Fruit fly (Drosophila melanogaster) whole organism, embryonic: ENCODE measurements around the gene CG16710.
A peak's percentile ranks its signal among the peaks of the same experiment; 100 is the strongest.

Experiments
- CG11504 ChIP-seq: fragments of 200-800 bp; sonication (Bioruptor generic); optimal IDR thresholded peaks from 3 replicates; lab custom pipeline; 2019; ENCODE audit warnings: missing biosample characterization, mild to moderate bottlenecking, missing genetic modification characterization, moderate library complexity
- CG11696 ChIP-seq: fragments of 200-800 bp; sonication (Bioruptor generic); IDR thresholded peaks from 2 replicates; pipeline ENCODE4 v1.3.6; 2022; ENCODE audit warnings: missing biosample characterization, missing genetic modification characterization
- CG12942 ChIP-seq: fragments of 200-800 bp; sonication (Bioruptor generic); optimal IDR thresholded peaks from 3 replicates; lab custom pipeline; 2016; ENCODE audit warnings: missing biosample characterization, missing genetic modification characterization
- CG14050 ChIP-seq: fragments of 200-800 bp; sonication (Bioruptor generic); IDR thresholded peaks from 3 replicates; pipeline ENCODE4 v1.3.6; 2022; ENCODE audit warnings: missing biosample characterization, missing genetic modification characterization
- CG14667 ChIP-seq: fragments of 200-800 bp; sonication (Bioruptor generic); IDR thresholded peaks from 2 replicates; pipeline ENCODE4 v1.3.6; 2022; ENCODE audit warnings: missing biosample characterization, missing genetic modification characterization
- CG15514 ChIP-seq: fragments of 200-800 bp; sonication (Bioruptor generic); optimal IDR thresholded peaks from 3 replicates; lab custom pipeline; 2017; ENCODE audit warnings: missing biosample characterization, missing genetic modification characterization, mild to moderate bottlenecking, moderate library complexity, missing genetic modification reagents
- CG1602 ChIP-seq: fragments of 200-800 bp; sonication (Bioruptor generic); optimal IDR thresholded peaks from 3 replicates; lab custom pipeline; 2016; ENCODE audit warnings: missing biosample characterization, missing genetic modification characterization
- CG16863 ChIP-seq: fragments of 200-800 bp; sonication (Bioruptor generic); optimal IDR thresholded peaks from 3 replicates; lab custom pipeline; 2016; ENCODE audit warnings: missing biosample characterization, missing genetic modification characterization
- CG17186 ChIP-seq: fragments of 200-800 bp; sonication (Bioruptor generic); optimal IDR thresholded peaks from 3 replicates; lab custom pipeline; 2017; ENCODE audit warnings: missing biosample characterization, missing genetic modification reagents, missing genetic modification characterization
- CG17328 ChIP-seq: fragments of 200-800 bp; sonication (Bioruptor generic); IDR thresholded peaks from 2 replicates; pipeline ENCODE4 v1.3.6; 2022; ENCODE audit warnings: missing biosample characterization, missing genetic modification characterization
- CG17612 ChIP-seq: fragments of 200-800 bp; sonication (Bioruptor generic); IDR thresholded peaks from 2 replicates; pipeline ENCODE4 v1.3.6; 2022; ENCODE audit warnings: missing biosample characterization, missing genetic modification characterization
- CG17912 ChIP-seq: fragments of 200-800 bp; sonication (Bioruptor generic); optimal IDR thresholded peaks from 2 replicates; lab custom pipeline; 2018; ENCODE audit warnings: missing biosample characterization, mild to moderate bottlenecking, missing genetic modification characterization
- CG18262 ChIP-seq: fragments of 200-800 bp; optimal IDR thresholded peaks from 3 replicates; lab custom pipeline; 2019; ENCODE audit warnings: missing biosample characterization, mild to moderate bottlenecking, missing genetic modification characterization, moderate library complexity
- CG2129 ChIP-seq: fragments of 200-800 bp; sonication (Bioruptor generic); IDR thresholded peaks from 2 replicates; pipeline ENCODE4 v1.3.6; 2022; ENCODE audit warnings: missing biosample characterization, missing genetic modification characterization; ENCODE audit not compliant: partially characterized antibody
- CG30403 ChIP-seq: fragments of 200-800 bp; sonication (Bioruptor generic); optimal IDR thresholded peaks from 3 replicates; lab custom pipeline; 2016; ENCODE audit warnings: missing biosample characterization, missing genetic modification characterization
- CG31224 ChIP-seq: fragments of 200-800 bp; sonication (Bioruptor generic); IDR thresholded peaks from 2 replicates; pipeline ENCODE4 v1.3.6; 2022; ENCODE audit warnings: missing biosample characterization, missing genetic modification characterization
- CG31441 ChIP-seq: fragments of 200-800 bp; sonication (Bioruptor generic); IDR thresholded peaks from 2 replicates; pipeline ENCODE4 v1.3.6; 2022; ENCODE audit warnings: missing biosample characterization, missing genetic modification characterization
- CG3847 ChIP-seq: fragments of 200-800 bp; sonication (Bioruptor generic); IDR thresholded peaks from 2 replicates; pipeline ENCODE4 v1.3.6; 2022; ENCODE audit warnings: missing biosample characterization, missing genetic modification characterization
- CG42726 ChIP-seq: fragments of 200-800 bp; sonication (Bioruptor generic); IDR thresholded peaks from 2 replicates; pipeline ENCODE4 v1.3.6; 2022; ENCODE audit warnings: missing biosample characterization, missing genetic modification characterization; ENCODE audit not compliant: partially characterized antibody
- CG5245 ChIP-seq: fragments of 200-800 bp; sonication (Bioruptor generic); optimal IDR thresholded peaks from 3 replicates; lab custom pipeline; 2016; ENCODE audit warnings: missing biosample characterization, missing genetic modification characterization
- CG6683 ChIP-seq: fragments of 200-800 bp; sonication (Bioruptor generic); optimal IDR thresholded peaks from 2 replicates; lab custom pipeline; 2017; ENCODE audit warnings: missing biosample characterization, mild to moderate bottlenecking, missing genetic modification characterization, missing genetic modification reagents
- Dad ChIP-seq: fragments of 200-800 bp; sonication (Bioruptor generic); optimal IDR thresholded peaks from 3 replicates; lab custom pipeline; 2016; ENCODE audit warnings: missing biosample characterization, missing genetic modification characterization
- Doc3 ChIP-seq: fragments of 200-800 bp; sonication (Bioruptor generic); IDR thresholded peaks from 3 replicates; pipeline ENCODE4 v1.3.6; 2022; ENCODE audit warnings: missing biosample characterization, missing genetic modification characterization; ENCODE audit not compliant: partially characterized antibody
- Eip74EF ChIP-seq, 2 experiments: fragments of 200-800 bp in 1 of 2; fragments of >200 bp in 1 of 2; sonication (Bioruptor generic) in 1 of 2; optimal IDR thresholded peaks; 2 replicates each; lab custom pipeline; 2017 to 2019; ENCODE audit warnings: missing biosample characterization in 2 of 2, missing genetic modification characterization in 2 of 2, mild to moderate bottlenecking in 1 of 2, moderate library complexity in 1 of 2
- HLH3B ChIP-seq: fragments of 200-800 bp; sonication (Bioruptor generic); IDR thresholded peaks from 2 replicates; pipeline ENCODE4 v1.3.6; 2022; ENCODE audit warnings: missing biosample characterization, missing genetic modification characterization
- HmgD ChIP-seq: fragments of 200-800 bp; sonication (Bioruptor generic); optimal IDR thresholded peaks from 3 replicates; lab custom pipeline; 2016; ENCODE audit warnings: missing biosample characterization, missing genetic modification characterization
- Hr51 ChIP-seq, 2 experiments: fragments of 200-800 bp; sonication (Bioruptor generic); optimal IDR thresholded peaks; 2 replicates in 1 of 2; 3 replicates in 1 of 2; lab custom pipeline; 2016 to 2018; ENCODE audit warnings: missing biosample characterization in 2 of 2, missing genetic modification characterization in 2 of 2, mild to moderate bottlenecking in 1 of 2, moderate library complexity in 1 of 2
- Nf-YC ChIP-seq: fragments of 200-800 bp; optimal IDR thresholded peaks from 3 replicates; lab custom pipeline; 2019; ENCODE audit warnings: missing biosample characterization, mild to moderate bottlenecking, missing genetic modification characterization, moderate library complexity
- Rx ChIP-seq: fragments of 200-800 bp; sonication (Bioruptor generic); IDR thresholded peaks from 2 replicates; pipeline ENCODE4 v1.3.6; 2022; ENCODE audit warnings: missing biosample characterization, missing genetic modification characterization
- Side ChIP-seq: fragments of 200-800 bp; sonication (Bioruptor generic); optimal IDR thresholded peaks from 2 replicates; lab custom pipeline; 2016; ENCODE audit warnings: missing biosample characterization, missing genetic modification characterization
- Tbp ChIP-seq: fragments of >200 bp; optimal IDR thresholded peaks from 2 replicates; lab custom pipeline; 2018; ENCODE audit warnings: missing biosample characterization, missing genetic modification characterization
- Usf ChIP-seq: fragments of 200-800 bp; sonication (Bioruptor generic); optimal IDR thresholded peaks from 2 replicates; lab custom pipeline; 2017; ENCODE audit warnings: missing genotype, missing biosample characterization, missing genetic modification characterization
- ab ChIP-seq: fragments of 200-800 bp; sonication (Bioruptor generic); optimal IDR thresholded peaks from 2 replicates; lab custom pipeline; 2016; ENCODE audit warnings: missing biosample characterization, missing genetic modification characterization
- ara ChIP-seq: fragments of 200-800 bp; sonication (Bioruptor generic); IDR thresholded peaks from 2 replicates; pipeline ENCODE4 v1.3.6; 2022; ENCODE audit warnings: missing biosample characterization, missing genetic modification characterization
- ase ChIP-seq: fragments of 200-800 bp; sonication (Bioruptor generic); IDR thresholded peaks from 3 replicates; pipeline ENCODE4 v1.3.6; 2022; ENCODE audit warnings: missing biosample characterization, missing genetic modification characterization
- chm ChIP-seq: fragments of 200-800 bp; sonication (Bioruptor generic); IDR thresholded peaks from 2 replicates; pipeline ENCODE4 v1.3.6; 2022; ENCODE audit warnings: missing biosample characterization, missing genetic modification characterization
- dm ChIP-seq: fragments of 200-800 bp; sonication (Bioruptor generic); optimal IDR thresholded peaks from 3 replicates; lab custom pipeline; 2016; ENCODE audit warnings: missing biosample characterization, missing genetic modification characterization
- dpn ChIP-seq, 2 experiments: fragments of 200-800 bp; sonication (Bioruptor generic); optimal IDR thresholded peaks; 3 replicates each; lab custom pipeline; 2016; ENCODE audit warnings: missing biosample characterization in 2 of 2, missing genetic modification characterization in 2 of 2
- fd64A ChIP-seq: fragments of 200-800 bp; sonication (Bioruptor generic); optimal IDR thresholded peaks from 3 replicates; lab custom pipeline; 2018; ENCODE audit warnings: missing biosample characterization, mild to moderate bottlenecking, missing genetic modification characterization
- gce ChIP-seq: fragments of 200-800 bp; sonication (Bioruptor generic); IDR thresholded peaks from 3 replicates; pipeline ENCODE4 v1.3.6; 2022; ENCODE audit warnings: missing biosample characterization, missing genetic modification characterization
- gcm2 ChIP-seq: fragments of 200-800 bp; sonication (Bioruptor generic); optimal IDR thresholded peaks from 2 replicates; lab custom pipeline; 2016; ENCODE audit warnings: missing biosample characterization, missing genetic modification characterization
- gsb-n ChIP-seq: fragments of 200-800 bp; sonication (Bioruptor generic); optimal IDR thresholded peaks from 3 replicates; lab custom pipeline; 2018; ENCODE audit warnings: missing biosample characterization, mild to moderate bottlenecking, missing genetic modification characterization
- lab ChIP-seq: fragments of 200-800 bp; sonication (Bioruptor generic); optimal IDR thresholded peaks from 3 replicates; lab custom pipeline; 2017; ENCODE audit warnings: missing biosample characterization, missing genetic modification characterization, mild to moderate bottlenecking, moderate library complexity, missing genetic modification reagents
- maf-S ChIP-seq: fragments of 200-800 bp; sonication (Bioruptor generic); optimal IDR thresholded peaks from 2 replicates; lab custom pipeline; 2016; ENCODE audit warnings: missing biosample characterization, missing genetic modification characterization
- salm ChIP-seq: fragments of 200-800 bp; sonication (Bioruptor generic); optimal IDR thresholded peaks from 2 replicates; lab custom pipeline; 2018; ENCODE audit warnings: missing biosample characterization, mild to moderate bottlenecking, missing genetic modification characterization
- slou ChIP-seq: fragments of 200-800 bp; sonication (Bioruptor generic); optimal IDR thresholded peaks from 3 replicates; lab custom pipeline; 2016; ENCODE audit warnings: missing biosample characterization, missing genetic modification characterization
- slp2 ChIP-seq: fragments of 200-800 bp; sonication (Bioruptor generic); optimal IDR thresholded peaks from 2 replicates; lab custom pipeline; 2016; ENCODE audit warnings: missing biosample characterization, missing genetic modification characterization
- tll ChIP-seq, 2 experiments: fragments of 200-800 bp in 1 of 2; fragments of >200 bp in 1 of 2; sonication (Bioruptor generic) in 1 of 2; optimal IDR thresholded peaks; 2 replicates each; lab custom pipeline; 2017 to 2019; ENCODE audit warnings: missing biosample characterization in 2 of 2, missing genetic modification characterization in 2 of 2, mild to moderate bottlenecking in 1 of 2, moderate library complexity in 1 of 2
- unpg ChIP-seq: fragments of 200-800 bp; sonication (Bioruptor generic); optimal IDR thresholded peaks from 3 replicates; lab custom pipeline; 2018; ENCODE audit warnings: missing biosample characterization, mild to moderate bottlenecking, missing genetic modification characterization, moderate library complexity
- wdn ChIP-seq: fragments of 200-800 bp; sonication (Bioruptor generic); IDR thresholded peaks from 2 replicates; pipeline ENCODE4 v1.3.6; 2022; ENCODE audit warnings: missing biosample characterization, missing genetic modification characterization

Gene CG16710

DNA sequence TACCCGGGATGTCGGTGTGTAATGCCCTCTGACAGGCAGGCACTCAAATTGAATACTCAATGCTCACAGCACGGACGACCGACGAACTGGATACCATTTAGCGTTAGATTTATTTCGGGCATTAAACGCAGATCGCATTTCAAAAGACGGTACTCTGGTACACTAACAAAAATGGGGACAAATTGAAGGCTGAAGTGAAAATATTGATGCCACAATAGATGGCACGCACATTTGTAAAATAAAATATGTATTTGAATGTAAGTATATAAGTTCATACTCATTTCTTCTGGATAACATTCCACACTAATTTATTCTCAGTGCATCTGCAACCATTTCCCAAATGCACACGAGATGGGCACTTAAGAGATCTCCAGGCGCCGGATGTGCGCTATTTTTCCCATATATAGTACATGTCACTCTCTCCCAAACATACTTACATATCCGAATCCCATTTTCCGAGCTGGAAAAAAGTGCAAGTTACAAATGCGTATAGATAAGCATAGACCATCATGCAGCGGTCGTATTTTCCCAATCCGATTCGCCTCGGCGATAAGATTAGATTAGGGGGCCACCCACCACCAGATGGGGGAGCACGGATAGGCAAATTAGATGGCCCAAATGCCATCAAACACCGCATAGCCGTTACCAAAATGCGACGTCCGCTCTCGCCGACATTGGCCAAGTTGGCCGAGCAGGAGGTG, 27.4 kb downstream of the CG16710 start, which contains the start of gene CG10301 (continued):
- TF ChIP-seq CG15514 (GFP tag; lab: Kevin White, UChicago), result no peak
- TF ChIP-seq Eip74EF (GFP tag; optimal IDR thresholded peaks at IDR 0.05; lab: Kevin White, UChicago), result peak in 1 of 2 experiments; percentile 20
- peak; percentile 74 for TF ChIP-seq CG18262
- no peak for TF ChIP-seq Tbp (GFP tag; lab: Kevin White, UChicago)
- peak; percentile 27 for TF ChIP-seq Dad
- no peak for TF ChIP-seq CG11696 (GFP tag; lab: Robert Waterston, UW)
- no peak for TF ChIP-seq CG3847 (GFP tag; lab: Robert Waterston, UW)
- peak; percentile 47 for TF ChIP-seq CG5245 (GFP tag; lab: Kevin White, UChicago)
- TF ChIP-seq chm (GFP tag; lab: Robert Waterston, UW), result peak; percentile 72
- TF ChIP-seq CG17612 (GFP tag; lab: Robert Waterston, UW), result no peak
- TF ChIP-seq salm (tag; lab: Kevin White, UChicago), result no peak
- peak; percentile 48 for TF ChIP-seq gsb-n
- peak; percentile 4 for TF ChIP-seq fd64A (GFP tag; lab: Kevin White, UChicago)
- TF ChIP-seq Side (GFP tag; lab: Kevin White, UChicago), result peak; percentile 10
- no peak for TF ChIP-seq gcm2 (GFP tag; lab: Kevin White, UChicago)
- TF ChIP-seq CG17186 (GFP tag; lab: Kevin White, UChicago), result peak; percentile 26
- peak; percentile 39 for TF ChIP-seq Rx
- no peak for TF ChIP-seq CG17912
- TF ChIP-seq ab, result no peak
- TF ChIP-seq CG42726, result no peak
- no peak for TF ChIP-seq HmgD (GFP tag; lab: Kevin White, UChicago)
- peak; percentile 26 for TF ChIP-seq CG16863 (GFP tag; lab: Kevin White, UChicago)
- TF ChIP-seq ara (GFP tag; lab: Robert Waterston, UW), result peak; percentile 84
- peak; percentile 43; the same call in 1 of the 2 replicates for TF ChIP-seq HLH3B (GFP tag; lab: Robert Waterston, UW)
- TF ChIP-seq CG17328, result peak; percentile 81
- TF ChIP-seq tll (GFP tag; optimal IDR thresholded peaks at IDR 0.05; lab: Kevin White, UChicago), result no peak
- no peak for TF ChIP-seq ase (GFP tag; lab: Robert Waterston, UW)
- TF ChIP-seq CG12942, result peak; percentile 39
- TF ChIP-seq CG2129 (GFP tag; lab: Robert Waterston, UW), result no peak
- TF ChIP-seq CG31441 (GFP tag; lab: Robert Waterston, UW), result peak; percentile 65
- peak; percentile 43 for TF ChIP-seq lab (GFP tag; lab: Kevin White, UChicago)
- TF ChIP-seq dm (GFP tag; lab: Kevin White, UChicago), result no peak
- peak; percentile 54 for TF ChIP-seq CG30403
- TF ChIP-seq CG11504, result peak; percentile 67
- TF ChIP-seq CG1602 (GFP tag; lab: Kevin White, UChicago), result peak; percentile 66
- peak; percentile 61 for TF ChIP-seq unpg
- peak; percentile 56 for TF ChIP-seq CG14667 (GFP tag; lab: Robert Waterston, UW)
- TF ChIP-seq gce (GFP tag; lab: Robert Waterston, UW), result no peak
- no peak for TF ChIP-seq maf-S (GFP tag; lab: Kevin White, UChicago)
- TF ChIP-seq CG6683 (GFP tag; lab: Kevin White, UChicago), result no peak
- TF ChIP-seq slp2, result peak; percentile 1
- peak; percentile 44 for TF ChIP-seq Usf
- no peak for TF ChIP-seq CG31224
- TF ChIP-seq Hr51 (GFP tag; optimal IDR thresholded peaks at IDR 0.05; lab: Kevin White, UChicago), result peak; percentile 1 to 53
- peak; percentile 32 to 49 for TF ChIP-seq dpn (GFP tag; optimal IDR thresholded peaks at IDR 0.05; lab: Kevin White, UChicago)
- no peak for TF ChIP-seq CG14050
- no peak for TF ChIP-seq slou
- no peak for TF ChIP-seq wdn (GFP tag; lab: Robert Waterston, UW)
- TF ChIP-seq Doc3 (GFP tag; lab: Robert Waterston, UW), result no peak
- TF ChIP-seq Nf-YC (tag; lab: Kevin White, UChicago), result no peak
